Worm (Caenorhabditis elegans): ENCODE measurements around the gene fbxa-188.

DNA sequence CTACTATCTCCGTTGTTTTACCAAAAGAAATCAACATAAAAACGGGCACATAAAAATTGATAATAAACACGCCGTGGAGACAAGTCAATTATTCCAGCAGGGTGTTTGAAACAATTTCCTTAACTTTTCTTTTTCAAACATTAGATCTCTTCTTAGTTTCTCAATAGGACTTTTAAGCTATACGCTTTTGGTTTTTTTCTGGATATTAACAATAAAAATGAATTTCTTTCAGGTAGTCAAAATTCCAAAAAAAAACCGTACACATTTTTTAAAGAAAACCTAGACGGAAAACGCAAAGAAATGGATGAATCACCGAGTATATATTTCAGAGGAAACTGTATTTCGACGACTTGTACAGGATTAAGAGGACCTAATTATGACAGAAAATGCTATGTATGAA is 13.4 kb downstream of the fbxa-188 start, which contains the start of gene fbxa-185:
- TF ChIP-seq him-1 (tag; optimal IDR thresholded peaks at IDR 0.05): no peak
- TF ChIP-seq dao-5 (tag; optimal IDR thresholded peaks at IDR 0.05): no peak

Data from whole organism, L4/young adult.